Worm (Caenorhabditis elegans) whole organism, L4 larva: ENCODE results near the gene iglr-2.
A peak's percentile ranks its signal among the peaks of the same experiment; 100 is the strongest.

Experiments
- R02D3.7 ChIP-seq: fragments of 150-350 bp; sonication (generic microtip); optimal IDR thresholded peaks from 3 replicates; lab custom pipeline; 2014; ENCODE audit warnings: missing biosample characterization, missing genetic modification characterization
- aha-1 ChIP-seq: fragments of 150-350 bp; peaks from one replicate; lab custom pipeline; 2014; ENCODE audit warnings: missing biosample characterization, missing genetic modification characterization
- ces-1 ChIP-seq: fragments of 150-350 bp; sonication (generic microtip); optimal IDR thresholded peaks from 4 replicates; lab custom pipeline; 2014; ENCODE audit warnings: missing biosample characterization, missing genetic modification reagents, missing genetic modification characterization
- daf-12 ChIP-seq: fragments of 150-350 bp; optimal IDR thresholded peaks from 2 replicates; lab custom pipeline; 2014; ENCODE audit warnings: missing biosample characterization, missing genetic modification reagents, missing genetic modification characterization
- dpl-1 ChIP-seq: fragments of 150-350 bp; optimal IDR thresholded peaks from 2 replicates; lab custom pipeline; 2014; ENCODE audit warnings: missing biosample characterization, missing genetic modification reagents, missing genetic modification characterization
- lin-15B ChIP-seq: fragments of 150-350 bp; sonication (generic microtip); optimal IDR thresholded peaks from 3 replicates; lab custom pipeline; 2014; ENCODE audit warnings: missing biosample characterization, missing genetic modification characterization
- mdt-29 ChIP-seq: fragments of 200-800 bp; sonication (Bioruptor generic); IDR thresholded peaks from 2 replicates; pipeline ENCODE4 v1.3.6; 2022; ENCODE audit warnings: missing genetic modification reagents, missing genetic modification characterization, missing compliant biosample characterization
- mep-1 ChIP-seq: fragments of 150-350 bp; sonication (generic microtip); optimal IDR thresholded peaks from 3 replicates; lab custom pipeline; 2014; ENCODE audit warnings: missing biosample characterization, missing genetic modification characterization
- nhr-28 ChIP-seq: fragments of 150-350 bp; optimal IDR thresholded peaks from 2 replicates; lab custom pipeline; 2014; ENCODE audit warnings: missing biosample characterization, missing genetic modification characterization
- pha-4 ChIP-seq, 2 experiments: fragments of 150-350 bp in 1 of 2; fragments of 200-800 bp in 1 of 2; sonication (Bioruptor generic) in 1 of 2; IDR thresholded peaks in 1 of 2; optimal IDR thresholded peaks in 1 of 2; 2 replicates each; pipeline versions ENCODE4 v1.3.6 to Lab custom; 2014 to 2022; ENCODE audit warnings: missing genetic modification characterization in 2 of 2, missing genetic modification reagents in 2 of 2, missing biosample characterization in 1 of 2, missing compliant biosample characterization in 1 of 2
- saeg-2 ChIP-seq: fragments of 200-800 bp; sonication (Bioruptor generic); IDR thresholded peaks from 2 replicates; pipeline ENCODE4 v1.3.6; 2022; ENCODE audit warnings: missing genetic modification reagents, missing genetic modification characterization, missing compliant biosample characterization
- zip-11 ChIP-seq: fragments of 200-800 bp; sonication (Bioruptor generic); IDR thresholded peaks from 2 replicates; pipeline ENCODE4 v1.3.6; 2022; ENCODE audit warnings: missing genetic modification characterization, missing compliant biosample characterization

DNA sequence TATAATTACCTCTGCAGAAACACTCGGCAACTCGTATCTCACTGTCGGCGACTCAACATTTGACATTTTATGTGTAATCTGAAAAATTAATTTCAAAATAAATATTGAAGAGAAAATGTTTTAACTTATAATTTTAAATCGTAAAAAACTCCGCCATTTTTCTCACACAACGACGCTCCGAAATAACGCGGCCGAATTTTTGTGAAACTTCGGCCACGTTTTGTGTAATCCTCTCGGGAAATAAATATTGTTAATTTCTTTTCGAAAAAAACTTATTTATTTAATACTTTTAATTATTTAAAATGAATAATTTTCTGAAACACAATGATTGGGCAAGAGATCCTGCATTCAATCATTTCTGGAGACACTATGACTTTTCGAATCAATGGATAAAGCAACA, 23.8 kb downstream of the iglr-2 start, which contains the start of the genes F10E9.7 and F10E9.5:
- TF ChIP-seq zip-11 (GFP tag; lab: Robert Waterston, UW) (no peak), pha-4 (GFP tag; IDR thresholded peaks at IDR 0.05; lab: Robert Waterston, UW) (peak; percentile 76), pha-4 (tag; optimal IDR thresholded peaks at IDR 0.05; lab: Kevin White, UChicago) (peak; percentile 69), mdt-29 (GFP tag; lab: Robert Waterston, UW) (0 out of 2 replicates have a peak, but pooled peaks have one; percentile 45), aha-1 (tag; lab: Kevin White, UChicago) (no peak), nhr-28 (tag; lab: Kevin White, UChicago) (peak; percentile 34), mep-1 (peak; percentile 87), lin-15B (tag; lab: Kevin White, UChicago) (peak; percentile 45), daf-12 (tag; lab: Kevin White, UChicago) (no peak), dpl-1 (GFP tag; lab: Kevin White, UChicago) (peak; percentile 96), ces-1 (no peak), saeg-2 (GFP tag; lab: Robert Waterston, UW) (no peak), R02D3.7 (tag; lab: Kevin White, UChicago) (no peak)
